Fruit fly (Drosophila melanogaster): ENCODE measurements around the gene CG13369.

DNA sequence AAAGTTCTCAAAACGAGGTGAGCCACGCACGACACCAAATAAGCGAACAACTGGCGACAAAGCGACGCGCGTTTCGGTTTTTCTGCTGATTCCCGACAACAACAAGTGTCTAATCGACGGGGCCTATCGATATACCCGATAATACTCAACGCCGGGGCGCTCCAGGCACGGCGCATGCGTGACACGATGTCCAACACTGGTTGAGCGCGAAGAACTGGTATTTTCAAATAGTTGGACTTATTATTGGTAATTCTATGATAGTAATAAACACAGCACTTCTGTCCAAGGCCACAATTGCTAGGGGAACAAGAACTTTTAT, 5.8 kb upstream of the CG13369 start:
- TF ChIP-seq CTCF (optimal IDR thresholded peaks at IDR 0.05) (peak in 1 of 2 experiments; percentile 30), CG8478 (optimal IDR thresholded peaks at IDR 0.05) (no peak)
